Fruit fly (Drosophila melanogaster) whole organism, embryonic: Measurements from ENCODE around the gene vih.

ENCODE experiments used
- Adf1 ChIP-seq: fragments of 200-800 bp; sonication (Bioruptor generic); IDR thresholded peaks from 2 replicates; pipeline ENCODE4 v1.3.6; 2022; ENCODE audit warnings: missing biosample characterization, missing genetic modification characterization
- Aef1 ChIP-seq: fragments of 200-800 bp; sonication (Bioruptor generic); IDR thresholded peaks from 3 replicates; pipeline ENCODE4 v1.3.6; 2022; ENCODE audit warnings: missing biosample characterization, missing genetic modification characterization
- CG10431 ChIP-seq: fragments of 200-800 bp; sonication (Bioruptor generic); optimal IDR thresholded peaks from 3 replicates; lab custom pipeline; 2018; ENCODE audit warnings: missing biosample characterization, mild to moderate bottlenecking, missing genetic modification characterization
- CG10979 ChIP-seq: fragments of 200-800 bp; sonication (Bioruptor generic); optimal IDR thresholded peaks from 2 replicates; lab custom pipeline; 2018; ENCODE audit warnings: missing biosample characterization, mild to moderate bottlenecking, missing genetic modification characterization, moderate library complexity
- CG12155 ChIP-seq: fragments of 200-800 bp; sonication (Bioruptor generic); optimal IDR thresholded peaks from 3 replicates; lab custom pipeline; 2016; ENCODE audit warnings: missing biosample characterization, missing genetic modification characterization
- CG14050 ChIP-seq: fragments of 200-800 bp; sonication (Bioruptor generic); IDR thresholded peaks from 3 replicates; pipeline ENCODE4 v1.3.6; 2022; ENCODE audit warnings: missing biosample characterization, missing genetic modification characterization
- CG14441 ChIP-seq: fragments of 200-800 bp; sonication (Bioruptor generic); IDR thresholded peaks from 2 replicates; pipeline ENCODE4 v1.3.6; 2022; ENCODE audit warnings: missing biosample characterization, missing genetic modification characterization
- CG14860 ChIP-seq: fragments of 200-800 bp; sonication (Bioruptor generic); IDR thresholded peaks from 3 replicates; pipeline ENCODE4 v1.3.6; 2022; ENCODE audit warnings: missing biosample characterization, missing genetic modification characterization; ENCODE audit not compliant: partially characterized antibody
- CG1529 ChIP-seq: fragments of 200-800 bp; sonication (Bioruptor generic); optimal IDR thresholded peaks from 3 replicates; lab custom pipeline; 2018; ENCODE audit warnings: missing biosample characterization, missing genetic modification characterization
- CG15696 ChIP-seq: fragments of 200-800 bp; sonication (Bioruptor generic); optimal IDR thresholded peaks from 2 replicates; lab custom pipeline; 2019; ENCODE audit warnings: missing biosample characterization, mild to moderate bottlenecking, missing genetic modification characterization, moderate library complexity
- CG17328 ChIP-seq: fragments of 200-800 bp; sonication (Bioruptor generic); IDR thresholded peaks from 2 replicates; pipeline ENCODE4 v1.3.6; 2022; ENCODE audit warnings: missing biosample characterization, missing genetic modification characterization
- CG4854 ChIP-seq: fragments of 200-800 bp; sonication (Bioruptor generic); optimal IDR thresholded peaks from 2 replicates; lab custom pipeline; 2016; ENCODE audit warnings: missing biosample characterization, missing genetic modification characterization, inconsistent platforms
- CG5245 ChIP-seq: fragments of 200-800 bp; sonication (Bioruptor generic); optimal IDR thresholded peaks from 3 replicates; lab custom pipeline; 2016; ENCODE audit warnings: missing biosample characterization, missing genetic modification characterization
- CG6791 ChIP-seq: fragments of 200-800 bp; sonication (Bioruptor generic); IDR thresholded peaks from 3 replicates; pipeline ENCODE4 v1.3.6; 2022; ENCODE audit warnings: missing biosample characterization, missing genetic modification characterization; ENCODE audit not compliant: partially characterized antibody
- CG8924 ChIP-seq: fragments of 200-800 bp; optimal IDR thresholded peaks from 3 replicates; lab custom pipeline; 2019; ENCODE audit warnings: missing biosample characterization, mild to moderate bottlenecking, missing genetic modification characterization, moderate library complexity
- CG9876 ChIP-seq: fragments of 200-800 bp; sonication (Bioruptor generic); optimal IDR thresholded peaks from 2 replicates; lab custom pipeline; 2016; ENCODE audit warnings: missing biosample characterization, missing genetic modification characterization
- CTCF ChIP-seq: fragments of 200-800 bp; sonication (Bioruptor generic); optimal IDR thresholded peaks from 2 replicates; lab custom pipeline; 2017; ENCODE audit warnings: missing biosample characterization, mild to moderate bottlenecking, missing genetic modification characterization, moderate library complexity
- D19B ChIP-seq: fragments of 200-800 bp; sonication (Bioruptor generic); optimal IDR thresholded peaks from 2 replicates; lab custom pipeline; 2017; ENCODE audit warnings: missing biosample characterization, mild to moderate bottlenecking, missing genetic modification characterization
- Dbx ChIP-seq: fragments of 200-800 bp; sonication (Bioruptor generic); IDR thresholded peaks from 3 replicates; pipeline ENCODE4 v1.3.6; 2022; ENCODE audit warnings: missing biosample characterization, missing genetic modification characterization
- Deaf1 ChIP-seq: fragments of 200-800 bp; optimal IDR thresholded peaks from 3 replicates; lab custom pipeline; 2019; ENCODE audit warnings: missing biosample characterization, mild to moderate bottlenecking, missing genetic modification characterization, moderate library complexity
- Dip2 ChIP-seq: fragments of 200-800 bp; sonication (Bioruptor generic); IDR thresholded peaks from 2 replicates; pipeline ENCODE4 v1.3.6; 2022; ENCODE audit warnings: missing biosample characterization, missing genetic modification characterization
- Dp ChIP-seq: fragments of 200-800 bp; sonication (Bioruptor generic); optimal IDR thresholded peaks from 2 replicates; lab custom pipeline; 2018; ENCODE audit warnings: missing biosample characterization, mild to moderate bottlenecking, missing genetic modification characterization, moderate library complexity
- Fer1 ChIP-seq: fragments of 200-800 bp; sonication (Bioruptor generic); optimal IDR thresholded peaks from 2 replicates; lab custom pipeline; 2017; ENCODE audit warnings: missing biosample characterization, mild to moderate bottlenecking, missing genetic modification characterization
- HLH4C ChIP-seq: fragments of 200-800 bp; sonication (Bioruptor generic); IDR thresholded peaks from 3 replicates; pipeline ENCODE4 v1.3.6; 2022; ENCODE audit warnings: missing biosample characterization, missing genetic modification characterization; ENCODE audit not compliant: partially characterized antibody
- HLH54F ChIP-seq: fragments of 200-800 bp; sonication (Bioruptor generic); optimal IDR thresholded peaks from 3 replicates; lab custom pipeline; 2016; ENCODE audit warnings: missing biosample characterization, missing genetic modification characterization
- HmgD ChIP-seq: fragments of 200-800 bp; sonication (Bioruptor generic); optimal IDR thresholded peaks from 3 replicates; lab custom pipeline; 2016; ENCODE audit warnings: missing biosample characterization, missing genetic modification characterization
- Hmx ChIP-seq: fragments of 200-800 bp; sonication (Bioruptor generic); optimal IDR thresholded peaks from 2 replicates; lab custom pipeline; 2016; ENCODE audit warnings: missing biosample characterization, missing genetic modification characterization
- Opbp ChIP-seq: fragments of 200-800 bp; sonication (Bioruptor generic); IDR thresholded peaks from 3 replicates; pipeline ENCODE4 v1.3.6; 2022; ENCODE audit warnings: missing biosample characterization, missing genetic modification characterization; ENCODE audit not compliant: partially characterized antibody
- Stat92E ChIP-seq, 3 experiments: fragments of >200 bp in 2 of 3; fragments of 200-800 bp in 1 of 3; sonication (Bioruptor generic) in 1 of 3; optimal IDR thresholded peaks; 2 replicates each; lab custom pipeline; 2017 to 2019; ENCODE audit warnings: missing biosample characterization in 3 of 3, missing genetic modification characterization in 3 of 3, mild to moderate bottlenecking in 1 of 3, moderate library complexity in 1 of 3
- Taf1 ChIP-seq: fragments of 200-800 bp; sonication (Bioruptor generic); IDR thresholded peaks from 2 replicates; pipeline ENCODE4 v1.3.6; 2022; ENCODE audit warnings: missing biosample characterization, missing genetic modification characterization
- aop ChIP-seq: fragments of 200-800 bp; sonication (Bioruptor generic); IDR thresholded peaks from 2 replicates; pipeline ENCODE4 v1.3.6; 2022; ENCODE audit warnings: missing biosample characterization, missing genetic modification characterization
- bowl ChIP-seq: fragments of 200-800 bp; sonication (Bioruptor generic); IDR thresholded peaks from 2 replicates; pipeline ENCODE4 v1.3.6; 2022; ENCODE audit warnings: missing biosample characterization, missing genetic modification characterization
- bsh ChIP-seq, 2 experiments: fragments of 200-800 bp; sonication (Bioruptor generic); optimal IDR thresholded peaks; 2 replicates each; lab custom pipeline; 2017 to 2018; ENCODE audit warnings: mild to moderate bottlenecking in 2 of 2, missing biosample characterization in 2 of 2, missing genetic modification characterization in 2 of 2, moderate library complexity in 1 of 2
- dmrt99B ChIP-seq: fragments of 200-800 bp; sonication (Bioruptor generic); optimal IDR thresholded peaks from 2 replicates; lab custom pipeline; 2018; ENCODE audit warnings: missing biosample characterization, mild to moderate bottlenecking, missing genetic modification characterization, moderate library complexity
- fd3F ChIP-seq: fragments of 200-800 bp; sonication (Bioruptor generic); optimal IDR thresholded peaks from 2 replicates; lab custom pipeline; 2018; ENCODE audit warnings: missing biosample characterization, mild to moderate bottlenecking, missing genetic modification characterization, moderate library complexity
- fd64A ChIP-seq: fragments of 200-800 bp; sonication (Bioruptor generic); optimal IDR thresholded peaks from 3 replicates; lab custom pipeline; 2018; ENCODE audit warnings: missing biosample characterization, mild to moderate bottlenecking, missing genetic modification characterization
- gce ChIP-seq: fragments of 200-800 bp; sonication (Bioruptor generic); IDR thresholded peaks from 3 replicates; pipeline ENCODE4 v1.3.6; 2022; ENCODE audit warnings: missing biosample characterization, missing genetic modification characterization
- hkb ChIP-seq, 2 experiments: fragments of 200-800 bp in 1 of 2; fragments of >200 bp in 1 of 2; sonication (Bioruptor generic) in 1 of 2; IDR thresholded peaks in 1 of 2; optimal IDR thresholded peaks in 1 of 2; 2 replicates each; pipeline versions ENCODE4 v1.3.6 to Lab custom; 2017 to 2022; ENCODE audit warnings: missing biosample characterization in 1 of 2, missing genetic modification characterization in 1 of 2
- lab ChIP-seq: fragments of 200-800 bp; sonication (Bioruptor generic); optimal IDR thresholded peaks from 3 replicates; lab custom pipeline; 2017; ENCODE audit warnings: missing biosample characterization, missing genetic modification characterization, mild to moderate bottlenecking, moderate library complexity, missing genetic modification reagents
- lmd ChIP-seq: fragments of 200-800 bp; sonication (Bioruptor generic); IDR thresholded peaks from 2 replicates; pipeline ENCODE4 v1.3.6; 2022; ENCODE audit warnings: missing biosample characterization, missing genetic modification characterization
- oc ChIP-seq: fragments of 200-800 bp; sonication (Bioruptor generic); optimal IDR thresholded peaks from 2 replicates; lab custom pipeline; 2018; ENCODE audit warnings: missing biosample characterization, mild to moderate bottlenecking, missing genetic modification characterization, moderate library complexity
- prd ChIP-seq, 3 experiments: fragments of >200 bp in 2 of 3; fragments of 200-800 bp in 1 of 3; sonication (Bioruptor generic) in 1 of 3; optimal IDR thresholded peaks in 2 of 3; IDR thresholded peaks in 1 of 3; 2 replicates in 2 of 3; 3 replicates in 1 of 3; pipeline versions ENCODE4 v1.3.6 to Lab custom; 2017 to 2022; ENCODE audit warnings: missing biosample characterization in 1 of 3, missing genetic modification characterization in 1 of 3
- ranshi ChIP-seq: fragments of 200-800 bp; sonication (Bioruptor generic); IDR thresholded peaks from 2 replicates; pipeline ENCODE4 v1.3.6; 2022; ENCODE audit warnings: missing biosample characterization, missing genetic modification characterization
- run ChIP-seq: fragments of 200-800 bp; sonication (Bioruptor generic); optimal IDR thresholded peaks from 3 replicates; lab custom pipeline; 2018; ENCODE audit warnings: missing biosample characterization, mild to moderate bottlenecking, missing genetic modification characterization
- schlank ChIP-seq: fragments of 200-800 bp; sonication (Bioruptor generic); optimal IDR thresholded peaks from 2 replicates; lab custom pipeline; 2018; ENCODE audit warnings: missing biosample characterization, mild to moderate bottlenecking, missing genetic modification characterization
- seq ChIP-seq: fragments of 200-800 bp; sonication (Bioruptor generic); IDR thresholded peaks from 2 replicates; pipeline ENCODE4 v1.3.6; 2022; ENCODE audit warnings: missing biosample characterization, missing genetic modification characterization
- stwl ChIP-seq: fragments of 200-800 bp; sonication (Bioruptor generic); optimal IDR thresholded peaks from 3 replicates; lab custom pipeline; 2018; ENCODE audit warnings: missing biosample characterization, mild to moderate bottlenecking, missing genetic modification characterization, moderate library complexity
- tio ChIP-seq: fragments of 200-800 bp; sonication (Bioruptor generic); optimal IDR thresholded peaks from 2 replicates; lab custom pipeline; 2017; ENCODE audit warnings: missing biosample characterization, missing genetic modification characterization, inconsistent platforms
- twi ChIP-seq: fragments of 200-800 bp; optimal IDR thresholded peaks from 2 replicates; lab custom pipeline; 2019; ENCODE audit warnings: missing biosample characterization, mild to moderate bottlenecking, missing genetic modification characterization, moderate library complexity

Gene vih

dm6 chr3L:12514762-12515215, 10.7 kb downstream of the vih start, which contains the start of the genes sti and tral (continued):
- TF ChIP-seq CG10979 (tag; lab: Kevin White, UChicago) (peak; percentile 76), HLH4C (GFP tag; lab: Robert Waterston, UW) (no peak), bowl (GFP tag; lab: Robert Waterston, UW) (0 out of 2 replicates have a peak, but pooled peaks have one; percentile 50), Deaf1 (tag; lab: Kevin White, UChicago) (peak; percentile 76), dmrt99B (tag; lab: Kevin White, UChicago) (peak; percentile 71), Dp (GFP tag; lab: Kevin White, UChicago) (peak; percentile 96), D19B (peak; percentile 76), gce (GFP tag; lab: Robert Waterston, UW) (0 out of 3 replicates have a peak, but pooled peaks have one; percentile 24), CG15696 (tag; lab: Kevin White, UChicago) (peak; percentile 79), CG8924 (tag; lab: Kevin White, UChicago) (peak; percentile 75), Opbp (GFP tag; lab: Robert Waterston, UW) (no peak), CG5245 (GFP tag; lab: Kevin White, UChicago) (peak; percentile 86), HLH54F (GFP tag; lab: Kevin White, UChicago) (peak; percentile 96), stwl (tag; lab: Kevin White, UChicago) (peak; percentile 86), Dbx (GFP tag; lab: Robert Waterston, UW) (peak; percentile 91), Stat92E (GFP tag; optimal IDR thresholded peaks at IDR 0.05; lab: Kevin White, UChicago) (peak in 1 of 3 experiments; percentile 2), CG6791 (GFP tag; lab: Robert Waterston, UW) (no peak), Hmx (peak; percentile 55), twi (peak; percentile 69), aop (GFP tag; lab: Robert Waterston, UW) (0 out of 2 replicates have a peak, but pooled peaks have one; percentile 20), Adf1 (GFP tag; lab: Robert Waterston, UW) (peak; percentile 93), CG12155 (GFP tag; lab: Kevin White, UChicago) (peak; percentile 100), Taf1 (GFP tag; lab: Robert Waterston, UW) (peak; percentile 73), tio (GFP tag; lab: Kevin White, UChicago) (no peak), CG1529 (peak; percentile 58), oc (tag; lab: Kevin White, UChicago) (no peak), CG4854 (peak; percentile 88), bsh (GFP tag; optimal IDR thresholded peaks at IDR 0.05; lab: Kevin White, UChicago) (peak; percentile 23 to 76), seq (GFP tag; lab: Robert Waterston, UW) (peak; percentile 86), run (peak; percentile 15), Fer1 (GFP tag; lab: Kevin White, UChicago) (peak; percentile 92), lab (GFP tag; lab: Kevin White, UChicago) (peak; percentile 93), CG14860 (GFP tag; lab: Robert Waterston, UW) (no peak), HmgD (GFP tag; lab: Kevin White, UChicago) (peak; percentile 93), fd3F (GFP tag; lab: Kevin White, UChicago) (peak; percentile 73), CG14441 (GFP tag; lab: Robert Waterston, UW) (peak; percentile 86), hkb (optimal IDR thresholded peaks at IDR 0.05; lab: Kevin White, UChicago) (peak; percentile 81), hkb (GFP tag; IDR thresholded peaks at IDR 0.05; lab: Robert Waterston, UW) (peak; percentile 83), schlank (tag; lab: Kevin White, UChicago) (peak; percentile 72), CG17328 (GFP tag; lab: Robert Waterston, UW) (peak; percentile 68), ranshi (GFP tag; lab: Robert Waterston, UW) (peak; percentile 86), prd (optimal IDR thresholded peaks at IDR 0.05; lab: Kevin White, UChicago) (no peak), prd (GFP tag; IDR thresholded peaks at IDR 0.05; lab: Robert Waterston, UW) (peak; percentile 89), Aef1 (peak; percentile 84), Dip2 (no peak), CG14050 (GFP tag; lab: Robert Waterston, UW) (peak; percentile 60; the same call in 2 of the 3 replicates), fd64A (GFP tag; lab: Kevin White, UChicago) (peak; percentile 8), lmd (GFP tag; lab: Robert Waterston, UW) (peak; percentile 84), CTCF (GFP tag; lab: Kevin White, UChicago) (peak; percentile 74), CG10431 (GFP tag; lab: Kevin White, UChicago) (peak; percentile 67), CG9876 (GFP tag; lab: Kevin White, UChicago) (peak; percentile 91)
